Worm (Caenorhabditis elegans): ENCODE data around the gene ssq-3.

DNA sequence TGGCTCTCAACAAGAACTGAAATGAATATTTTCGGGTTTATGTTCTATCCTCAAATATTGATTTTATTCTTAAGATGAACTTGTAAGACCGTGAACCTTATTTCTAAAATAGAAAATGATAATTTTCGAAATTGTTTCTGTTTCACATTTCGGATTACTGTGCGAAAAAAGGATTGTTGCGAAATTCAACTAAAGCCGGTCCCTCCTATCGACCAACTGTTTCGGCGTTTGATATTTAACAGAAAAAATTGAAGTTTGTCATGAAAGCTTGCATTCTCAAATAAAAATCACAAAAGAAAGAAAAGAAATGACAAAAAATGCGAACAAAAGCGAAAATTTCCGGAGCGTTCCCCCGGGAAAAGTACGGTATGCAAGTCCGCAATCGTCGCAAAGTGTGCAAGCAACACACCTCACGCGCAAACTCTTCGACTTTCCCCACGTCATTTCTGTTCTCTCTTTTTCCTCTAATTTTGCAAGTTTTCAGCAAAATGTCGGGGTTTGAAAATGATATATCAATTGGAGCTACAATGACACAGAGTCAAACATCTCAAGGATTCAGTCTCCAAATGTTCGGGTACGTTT lies 37.7 kb downstream of the ssq-3 start, which contains the start of gene C34D4.4:
- TF ChIP-seq fos-1 (tag; optimal IDR thresholded peaks at IDR 0.05) (no peak), tbx-2 (tag; optimal IDR thresholded peaks at IDR 0.05) (no peak), jun-1 (tag; optimal IDR thresholded peaks at IDR 0.05) (no peak), nhr-11 (tag; optimal IDR thresholded peaks at IDR 0.05) (no peak), nhr-77 (tag; optimal IDR thresholded peaks at IDR 0.05) (no peak), egl-27 (tag; optimal IDR thresholded peaks at IDR 0.05) (no peak), unc-62 (GFP tag; optimal IDR thresholded peaks at IDR 0.05) (no peak), ama-1 (optimal IDR thresholded peaks at IDR 0.05) (peak; percentile 16), elt-1 (tag; optimal IDR thresholded peaks at IDR 0.05) (no peak), pqm-1 (tag; optimal IDR thresholded peaks at IDR 0.05) (no peak), nhr-237 (tag; optimal IDR thresholded peaks at IDR 0.05) (no peak), daf-12 (tag; optimal IDR thresholded peaks at IDR 0.05) (no peak), unc-39 (tag; optimal IDR thresholded peaks at IDR 0.05) (no peak)

Data from whole organism, L3 larva.